Fruit fly (Drosophila melanogaster): ENCODE measurements around the gene Dh44.

Gene Dh44

dm6 chr3R:9637882-9638281 lies at the start of gene Dh44:
TSS of gene Dh44 (plus strand) at chr3R:9638182.
- TF ChIP-seq Sin3A (optimal IDR thresholded peaks at IDR 0.05) (no peak), Myc (optimal IDR thresholded peaks at IDR 0.05) (no peak), ttk (optimal IDR thresholded peaks at IDR 0.05) (no peak), h (optimal IDR thresholded peaks at IDR 0.05) (no peak), insv (optimal IDR thresholded peaks at IDR 0.05) (no peak), psq (optimal IDR thresholded peaks at IDR 0.05) (no peak)

- TF ChIP-seq Sin3A (optimal IDR thresholded peaks at IDR 0.05) (no peak), ttk (optimal IDR thresholded peaks at IDR 0.05) (no peak), Myc (optimal IDR thresholded peaks at IDR 0.05) (no peak), insv (optimal IDR thresholded peaks at IDR 0.05) (no peak), h (optimal IDR thresholded peaks at IDR 0.05) (no peak), psq (optimal IDR thresholded peaks at IDR 0.05) (no peak)
Measured at dm6 chr3R:9590952-9591532, 46.9 kb upstream of the Dh44 start, which contains the start of the genes bocks and CG8312. TSS of gene bocks (minus strand) at chr3R:9591002. TSS of gene CG8312 (plus strand) at chr3R:9591309.

DNA sequence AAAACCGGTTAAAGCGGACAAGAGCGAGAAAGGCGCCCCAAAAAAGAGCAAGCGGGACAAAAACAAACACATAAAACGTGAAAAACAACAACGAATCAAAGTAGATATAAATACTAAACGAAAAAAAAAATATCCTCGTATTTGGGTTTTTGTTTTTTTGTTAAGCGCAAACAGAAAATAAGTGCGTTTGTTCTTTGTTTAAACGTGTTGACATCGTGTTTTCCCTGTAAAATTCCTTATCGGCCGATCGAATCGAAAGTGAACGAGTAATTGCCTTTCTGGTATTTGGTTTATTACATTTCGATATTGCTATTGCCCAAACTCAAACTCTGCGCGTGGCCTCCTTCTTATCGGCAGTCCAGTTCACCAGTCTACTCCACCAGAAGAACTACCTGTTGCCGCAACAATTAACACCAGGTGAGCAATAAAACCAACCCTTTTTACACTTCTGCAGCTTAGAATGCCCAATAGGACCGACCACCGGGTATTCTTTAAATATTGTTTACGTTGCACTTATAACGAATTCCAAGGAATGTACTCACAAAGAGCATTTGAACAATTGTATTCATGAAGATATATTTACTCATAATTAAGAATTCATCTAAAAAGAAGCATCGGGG lies 46.1 kb upstream of the Dh44 start:
- TF ChIP-seq ttk (optimal IDR thresholded peaks at IDR 0.05): no peak
- no peak for TF ChIP-seq h (optimal IDR thresholded peaks at IDR 0.05)
- no peak for TF ChIP-seq psq (optimal IDR thresholded peaks at IDR 0.05)

DNA sequence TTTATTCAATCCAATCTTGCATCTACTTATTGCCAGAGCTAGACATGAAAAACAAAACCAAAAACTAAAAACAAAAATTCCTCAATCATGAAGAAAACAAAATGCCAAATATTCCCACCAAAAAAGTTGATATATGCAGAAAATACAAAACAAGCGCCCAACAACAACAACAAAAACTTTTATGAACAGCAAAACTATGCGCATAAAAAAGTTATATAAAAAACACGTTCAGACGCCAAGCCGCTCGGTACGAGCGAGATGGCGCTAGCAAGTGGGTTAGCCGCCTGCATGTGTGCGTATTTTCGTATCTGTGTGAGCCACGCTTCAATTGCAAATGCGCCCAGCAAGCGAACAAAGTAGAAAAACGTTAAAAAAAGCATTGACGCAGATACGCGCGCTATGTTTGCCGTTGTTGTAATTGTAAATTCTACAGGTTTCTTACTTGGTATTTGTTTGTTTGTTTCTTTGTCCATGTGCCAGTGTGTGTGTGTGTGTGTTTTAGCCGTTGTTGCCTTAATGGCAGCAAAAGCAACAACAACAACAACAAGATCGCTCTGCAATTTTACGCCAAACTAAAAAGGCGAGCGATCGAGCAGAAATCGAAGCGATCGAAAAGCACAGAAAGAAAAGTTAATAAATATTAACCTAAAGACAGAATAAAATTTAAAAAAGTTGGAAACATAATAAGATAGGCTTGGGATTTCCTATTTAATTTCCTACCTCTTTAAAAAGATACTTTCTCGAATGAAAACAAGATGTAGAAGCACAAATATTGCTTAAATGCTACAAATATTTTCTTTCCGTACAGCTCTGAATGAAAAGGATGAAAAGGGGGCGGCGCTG lies 44.4 kb upstream of the Dh44 start:
- TF ChIP-seq h (optimal IDR thresholded peaks at IDR 0.05): no peak
- no peak for TF ChIP-seq Myc (optimal IDR thresholded peaks at IDR 0.05)
- TF ChIP-seq Sin3A (optimal IDR thresholded peaks at IDR 0.05): no peak
- no peak for TF ChIP-seq insv (optimal IDR thresholded peaks at IDR 0.05)
- TF ChIP-seq psq (optimal IDR thresholded peaks at IDR 0.05): no peak
- TF ChIP-seq ttk (optimal IDR thresholded peaks at IDR 0.05): no peak

dm6 chr3R:9594251-9594581 lies 43.8 kb upstream of the Dh44 start:
- TF ChIP-seq h (optimal IDR thresholded peaks at IDR 0.05) (no peak), Myc (optimal IDR thresholded peaks at IDR 0.05) (no peak), ttk (optimal IDR thresholded peaks at IDR 0.05) (no peak), psq (optimal IDR thresholded peaks at IDR 0.05) (no peak)

DNA sequence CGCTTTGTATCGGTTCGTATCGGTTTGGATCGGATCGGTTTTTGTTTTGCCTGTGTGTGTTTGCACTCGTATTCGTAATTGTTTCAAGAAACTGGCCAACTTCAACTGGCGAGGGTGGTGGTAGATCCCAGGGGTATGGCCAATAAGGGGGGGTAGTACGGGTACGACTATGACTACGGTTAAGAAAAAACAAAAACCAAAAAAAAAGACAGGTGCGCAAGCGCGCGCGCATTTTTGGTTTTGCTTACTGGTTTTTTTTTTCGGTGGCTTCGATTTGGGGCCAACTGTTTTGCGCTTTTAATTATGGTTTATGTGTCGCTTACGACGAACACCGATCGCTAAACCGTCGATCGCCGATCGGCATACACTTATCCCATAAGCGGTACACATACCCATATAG lies 43.1 kb upstream of the Dh44 start:
- TF ChIP-seq h (optimal IDR thresholded peaks at IDR 0.05) (no peak), psq (optimal IDR thresholded peaks at IDR 0.05) (no peak), insv (optimal IDR thresholded peaks at IDR 0.05) (no peak), Myc (optimal IDR thresholded peaks at IDR 0.05) (no peak), Sin3A (optimal IDR thresholded peaks at IDR 0.05) (no peak), ttk (optimal IDR thresholded peaks at IDR 0.05) (no peak)

- TF ChIP-seq Sin3A (optimal IDR thresholded peaks at IDR 0.05) (no peak), h (optimal IDR thresholded peaks at IDR 0.05) (no peak), ttk (optimal IDR thresholded peaks at IDR 0.05) (no peak), insv (optimal IDR thresholded peaks at IDR 0.05) (no peak), Myc (optimal IDR thresholded peaks at IDR 0.05) (no peak), psq (optimal IDR thresholded peaks at IDR 0.05) (no peak)
Measured at dm6 chr3R:9595681-9596357, 42.2 kb upstream of the Dh44 start.

dm6 chr3R:9596615-9597014 lies 41.4 kb upstream of the Dh44 start:
- TF ChIP-seq insv (optimal IDR thresholded peaks at IDR 0.05) (no peak), ttk (optimal IDR thresholded peaks at IDR 0.05) (no peak), h (optimal IDR thresholded peaks at IDR 0.05) (no peak), Myc (optimal IDR thresholded peaks at IDR 0.05) (no peak), Sin3A (optimal IDR thresholded peaks at IDR 0.05) (no peak), psq (optimal IDR thresholded peaks at IDR 0.05) (no peak)

dm6 chr3R:9598099-9598498 lies 39.9 kb upstream of the Dh44 start:
- no peak for TF ChIP-seq Myc (optimal IDR thresholded peaks at IDR 0.05)
- TF ChIP-seq insv (optimal IDR thresholded peaks at IDR 0.05): no peak

dm6 chr3R:9600558-9600959 lies 37.4 kb upstream of the Dh44 start:
- no peak for TF ChIP-seq h (optimal IDR thresholded peaks at IDR 0.05)
- no peak for TF ChIP-seq Sin3A (optimal IDR thresholded peaks at IDR 0.05)
- no peak for TF ChIP-seq psq (optimal IDR thresholded peaks at IDR 0.05)
- no peak for TF ChIP-seq Myc (optimal IDR thresholded peaks at IDR 0.05)
- TF ChIP-seq insv (optimal IDR thresholded peaks at IDR 0.05): no peak
- no peak for TF ChIP-seq ttk (optimal IDR thresholded peaks at IDR 0.05)

DNA sequence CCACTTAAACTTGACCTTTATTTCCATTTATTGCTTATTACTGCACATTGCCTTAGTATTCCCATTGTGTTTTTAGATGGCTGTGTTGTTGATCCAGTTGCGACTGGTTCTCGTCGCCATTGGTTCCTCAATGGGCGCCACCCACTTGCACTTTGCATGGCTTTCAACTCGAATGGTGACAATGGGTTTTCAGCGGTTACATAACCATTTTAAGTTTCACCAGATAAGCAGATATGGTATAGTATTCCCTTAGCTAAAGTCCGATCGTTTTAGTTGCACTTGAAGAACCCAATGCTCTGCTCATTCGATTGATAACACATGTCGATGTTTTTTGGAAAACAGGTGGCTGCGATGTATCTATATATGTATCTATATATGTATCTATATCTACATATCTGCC lies 36.0 kb upstream of the Dh44 start:
- TF ChIP-seq insv (optimal IDR thresholded peaks at IDR 0.05) (no peak), psq (optimal IDR thresholded peaks at IDR 0.05) (no peak), Sin3A (optimal IDR thresholded peaks at IDR 0.05) (no peak), Myc (optimal IDR thresholded peaks at IDR 0.05) (no peak), h (optimal IDR thresholded peaks at IDR 0.05) (no peak), ttk (optimal IDR thresholded peaks at IDR 0.05) (no peak)

Measured in Kc167 (cell line).